Worm (Caenorhabditis elegans) whole organism, midembryonic: ENCODE data around the gene Y46G5A.39.

ENCODE experiments used
- cog-1 ChIP-seq: sonication (generic microtip); optimal IDR thresholded peaks from 2 replicates; lab custom pipeline; 2016; ENCODE audit warnings: missing genetic modification characterization, missing compliant biosample characterization
- flt-1 ChIP-seq: fragments of 200-800 bp; sonication (Bioruptor generic); IDR thresholded peaks from 2 replicates; pipeline ENCODE4 v1.3.6; 2022; ENCODE audit warnings: missing genetic modification characterization, missing compliant biosample characterization
- med-1 ChIP-seq: sonication (generic microtip); optimal IDR thresholded peaks from 2 replicates; lab custom pipeline; 2017; ENCODE audit warnings: missing genetic modification characterization, mild to moderate bottlenecking, missing compliant biosample characterization, antibody characterized with exemption, missing genetic modification reagents; ENCODE audit not compliant: insufficient read depth

DNA sequence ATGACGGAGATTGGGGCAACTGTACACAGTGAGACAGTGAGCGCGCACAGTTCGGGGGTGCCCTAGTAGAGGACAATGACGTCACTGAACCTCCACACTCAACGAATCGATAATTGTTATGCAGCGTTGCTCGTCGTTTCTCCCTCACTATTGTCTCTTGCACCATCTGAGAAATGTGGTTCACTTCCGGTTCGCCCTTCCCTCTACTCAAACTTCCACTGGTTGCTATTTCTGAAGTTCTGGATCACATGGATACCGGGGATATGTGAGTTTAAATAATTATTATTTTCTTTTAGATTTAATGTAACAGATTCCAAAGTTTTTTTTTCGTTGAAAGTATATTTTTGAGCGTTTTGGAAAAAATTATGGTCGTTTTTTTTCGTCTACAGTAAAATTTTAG lies 2.6 kb upstream of the Y46G5A.39 start, which contains the start of the genes Y46G5A.7 and Y46G5A.8:
- no peak for TF ChIP-seq flt-1 (GFP tag; lab: Robert Waterston, UW)
- TF ChIP-seq med-1 (GFP tag; lab: Kevin White, UChicago) = no peak
- no peak for TF ChIP-seq cog-1 (tag; lab: Kevin White, UChicago)
